Worm (Caenorhabditis elegans): ENCODE data around the gene rnp-4.

The rnp-4 gene

ce11 chrIII:4449357-4449756 is 43.3 kb downstream of the rnp-4 start:
- TF ChIP-seq him-1 (tag; optimal IDR thresholded peaks at IDR 0.05) = no peak
- peak; percentile 34 for TF ChIP-seq dao-5 (tag; optimal IDR thresholded peaks at IDR 0.05)
- peak; percentile 15 for TF ChIP-seq W03F9.2 (tag; optimal IDR thresholded peaks at IDR 0.05)

DNA sequence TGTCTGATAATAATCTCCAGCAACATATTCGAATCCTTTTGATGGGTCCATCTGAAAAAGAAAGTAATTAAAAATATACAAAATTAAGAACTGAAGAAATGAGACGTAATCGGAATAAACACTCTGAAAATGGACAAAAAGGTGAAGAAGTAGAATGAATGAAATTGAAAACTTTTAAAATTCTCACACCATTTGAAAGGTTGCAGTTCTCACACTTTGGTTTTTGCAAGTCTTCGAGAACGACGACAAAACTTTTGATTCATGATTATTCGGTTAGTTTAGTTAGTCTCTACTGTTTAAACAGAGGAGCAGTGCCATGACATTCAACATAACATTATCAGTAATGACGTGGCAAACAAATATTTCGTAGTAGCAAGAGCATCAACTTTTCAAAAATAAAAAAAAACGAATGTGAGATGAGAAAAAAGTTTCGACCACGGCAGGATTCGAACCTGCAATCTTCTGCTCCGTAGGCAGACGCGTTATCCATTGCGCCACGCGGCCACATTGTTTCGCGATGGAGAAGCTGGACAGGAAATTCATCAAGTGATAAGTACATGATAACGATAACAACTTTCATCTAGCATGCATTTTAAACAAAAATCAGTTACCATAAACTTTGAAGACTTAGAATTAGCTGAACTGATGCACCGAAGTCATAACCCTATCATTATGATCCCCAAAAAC is 44.0 kb downstream of the rnp-4 start, which contains the start of gene ceh-43:
TSS of gene ceh-43 (minus strand) at position 51 of the 687 bp plus-strand sequence.
- no peak for TF ChIP-seq W03F9.2 (tag; optimal IDR thresholded peaks at IDR 0.05)
- no peak for TF ChIP-seq him-1 (tag; optimal IDR thresholded peaks at IDR 0.05)
- TF ChIP-seq dao-5 (tag; optimal IDR thresholded peaks at IDR 0.05) = no peak

DNA sequence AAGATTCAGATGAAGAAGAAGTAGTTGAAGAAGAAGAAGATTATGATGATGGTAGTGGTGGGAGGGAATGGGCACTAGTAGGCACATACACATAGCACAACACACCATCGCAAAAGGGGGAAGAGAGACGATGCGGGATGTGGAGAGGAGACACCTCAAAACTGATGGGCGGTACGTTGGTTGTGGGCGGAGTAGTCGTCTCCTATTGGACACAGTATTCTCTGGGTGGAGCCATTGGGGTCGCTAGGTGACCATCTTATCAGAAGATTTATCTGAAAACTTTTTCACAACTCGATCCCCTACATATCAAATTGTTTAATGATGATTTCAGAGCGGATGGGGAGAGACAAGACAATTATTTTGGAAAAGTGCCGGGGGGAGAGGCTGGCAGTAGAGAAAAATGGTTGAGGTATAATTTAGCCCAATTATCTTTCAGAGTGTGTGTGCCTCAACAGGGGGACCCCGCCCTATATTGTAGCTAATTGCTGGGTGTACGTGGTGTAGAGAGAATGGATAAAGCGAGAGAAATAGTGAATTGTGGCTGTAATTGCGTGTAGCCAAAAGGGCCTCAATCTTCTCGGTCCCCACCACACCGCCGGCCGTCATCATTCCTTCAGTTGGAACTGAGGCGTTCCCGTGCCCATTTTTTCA is 44.8 kb downstream of the rnp-4 start:
- TF ChIP-seq dao-5 (tag; optimal IDR thresholded peaks at IDR 0.05) (no peak), W03F9.2 (tag; optimal IDR thresholded peaks at IDR 0.05) (no peak), him-1 (tag; optimal IDR thresholded peaks at IDR 0.05) (no peak)

- no peak for TF ChIP-seq W03F9.2 (tag; optimal IDR thresholded peaks at IDR 0.05)
- TF ChIP-seq him-1 (tag; optimal IDR thresholded peaks at IDR 0.05) = no peak
- TF ChIP-seq dao-5 (tag; optimal IDR thresholded peaks at IDR 0.05) = no peak
Measured at ce11 chrIII:4452749-4453148, 46.7 kb downstream of the rnp-4 start.

ce11 chrIII:4453301-4453700 is 47.2 kb downstream of the rnp-4 start:
- TF ChIP-seq W03F9.2 (tag; optimal IDR thresholded peaks at IDR 0.05) = no peak
- TF ChIP-seq dao-5 (tag; optimal IDR thresholded peaks at IDR 0.05) = no peak
- TF ChIP-seq him-1 (tag; optimal IDR thresholded peaks at IDR 0.05) = no peak

ce11 chrIII:4453768-4454167 is 47.7 kb downstream of the rnp-4 start:
- TF ChIP-seq dao-5 (tag; optimal IDR thresholded peaks at IDR 0.05) (no peak), him-1 (tag; optimal IDR thresholded peaks at IDR 0.05) (no peak), W03F9.2 (tag; optimal IDR thresholded peaks at IDR 0.05) (no peak)

DNA sequence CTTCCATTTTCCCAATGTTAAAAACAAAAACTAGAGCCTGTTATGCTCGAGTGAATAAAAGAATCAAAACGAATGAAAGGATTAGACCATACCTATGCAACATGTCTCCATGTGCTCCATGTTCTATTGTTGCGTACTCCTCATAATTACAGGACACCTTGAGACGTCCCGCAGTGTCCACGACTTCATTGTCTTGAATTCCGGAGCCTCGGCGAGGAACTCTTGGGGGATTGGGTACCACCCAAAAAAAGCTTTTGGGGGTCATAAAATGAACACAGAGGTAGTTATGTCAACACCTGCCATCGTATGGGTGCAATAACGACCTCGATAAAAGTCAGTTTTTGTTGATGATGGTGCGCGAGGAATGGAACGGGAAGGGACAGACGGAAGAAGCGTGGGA is 48.8 kb downstream of the rnp-4 start:
- TF ChIP-seq him-1 (tag; optimal IDR thresholded peaks at IDR 0.05) = no peak
- TF ChIP-seq dao-5 (tag; optimal IDR thresholded peaks at IDR 0.05) = no peak
- TF ChIP-seq W03F9.2 (tag; optimal IDR thresholded peaks at IDR 0.05) = no peak

DNA sequence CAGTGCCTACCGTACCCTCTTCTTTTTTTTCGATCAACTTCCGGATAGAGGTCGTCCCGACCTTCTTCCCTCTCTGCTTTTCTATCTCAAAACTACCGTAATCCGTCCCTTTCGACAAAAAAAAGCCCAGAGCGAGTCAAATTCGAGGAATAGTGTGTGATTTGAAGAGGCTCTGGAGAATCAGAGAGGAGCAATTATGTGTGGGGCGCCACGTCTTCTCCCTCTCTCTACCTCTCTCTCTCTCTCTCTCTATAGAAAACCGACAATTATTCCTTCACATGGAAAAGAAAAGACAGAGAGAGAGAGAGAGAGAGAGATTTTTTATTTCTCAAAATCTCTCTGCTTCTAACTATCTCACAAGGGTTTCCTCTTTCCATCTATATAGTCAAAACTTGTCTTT is 50.5 kb downstream of the rnp-4 start:
- TF ChIP-seq W03F9.2 (tag; optimal IDR thresholded peaks at IDR 0.05) (no peak), dao-5 (tag; optimal IDR thresholded peaks at IDR 0.05) (no peak), him-1 (tag; optimal IDR thresholded peaks at IDR 0.05) (no peak)

All from whole organism, L4/young adult.